Fruit fly (Drosophila melanogaster): ENCODE measurements around the gene CG4907.

Gene CG4907

dm6 chr3R:22663115-22663514 is 47.4 kb downstream of the CG4907 start (continued):
- TF ChIP-seq MBD-R2 (GFP tag; IDR thresholded peaks at IDR 0.05) (peak; percentile 41; the same call in 1 of the 2 replicates), CG2875 (GFP tag; optimal IDR thresholded peaks at IDR 0.05) (peak; percentile 47), CG17361 (GFP tag; IDR thresholded peaks at IDR 0.05) (peak; percentile 33; the same call in 1 of the 3 replicates), sc (optimal IDR thresholded peaks at IDR 0.05) (no peak), sc (GFP tag; optimal IDR thresholded peaks at IDR 0.05) (peak; percentile 45), Bteb2 (GFP tag; optimal IDR thresholded peaks at IDR 0.05) (peak; percentile 56), Camta (GFP tag; optimal IDR thresholded peaks at IDR 0.05) (peak; percentile 26), seq (GFP tag; IDR thresholded peaks at IDR 0.05) (peak; percentile 50; the same call in 1 of the 2 replicates), trem (tag; optimal IDR thresholded peaks at IDR 0.05) (peak; percentile 14), Asciz (GFP tag; optimal IDR thresholded peaks at IDR 0.05) (peak; percentile 28), onecut (GFP tag; IDR thresholded peaks at IDR 0.05) (peak; percentile 48; the same call in 1 of the 2 replicates), ERR (GFP tag; optimal IDR thresholded peaks at IDR 0.05) (no peak), CG15514 (GFP tag; optimal IDR thresholded peaks at IDR 0.05) (peak; percentile 48), CG3281 (GFP tag; optimal IDR thresholded peaks at IDR 0.05) (peak; percentile 62), pum (GFP tag; optimal IDR thresholded peaks at IDR 0.05) (peak; percentile 12), NC2β (GFP tag; optimal IDR thresholded peaks at IDR 0.05) (peak; percentile 66), tx (GFP tag; optimal IDR thresholded peaks at IDR 0.05) (peak; percentile 27), CG43689 (GFP tag; IDR thresholded peaks at IDR 0.05) (no peak), slou (GFP tag; optimal IDR thresholded peaks at IDR 0.05) (peak; percentile 22), CG7963 (GFP tag; IDR thresholded peaks at IDR 0.05; ENCODE audit: partially characterized antibody) (no peak), CG10959 (GFP tag; IDR thresholded peaks at IDR 0.05) (peak; percentile 40), cas (GFP tag; IDR thresholded peaks at IDR 0.05) (no peak), yki (optimal IDR thresholded peaks at IDR 0.05) (no peak), CG11456 (GFP tag; IDR thresholded peaks at IDR 0.05) (0 out of 3 replicates have a peak, but pooled peaks have one; percentile 11), CG11093 (GFP tag; IDR thresholded peaks at IDR 0.05) (0 out of 3 replicates have a peak, but pooled peaks have one; percentile 20), Mes4 (GFP tag; optimal IDR thresholded peaks at IDR 0.05) (peak; percentile 28), CG1024 (GFP tag; IDR thresholded peaks at IDR 0.05) (no peak)

Measured in whole organism, embryonic.